Fruit fly (Drosophila melanogaster): ENCODE data around the gene CG43246.

DNA sequence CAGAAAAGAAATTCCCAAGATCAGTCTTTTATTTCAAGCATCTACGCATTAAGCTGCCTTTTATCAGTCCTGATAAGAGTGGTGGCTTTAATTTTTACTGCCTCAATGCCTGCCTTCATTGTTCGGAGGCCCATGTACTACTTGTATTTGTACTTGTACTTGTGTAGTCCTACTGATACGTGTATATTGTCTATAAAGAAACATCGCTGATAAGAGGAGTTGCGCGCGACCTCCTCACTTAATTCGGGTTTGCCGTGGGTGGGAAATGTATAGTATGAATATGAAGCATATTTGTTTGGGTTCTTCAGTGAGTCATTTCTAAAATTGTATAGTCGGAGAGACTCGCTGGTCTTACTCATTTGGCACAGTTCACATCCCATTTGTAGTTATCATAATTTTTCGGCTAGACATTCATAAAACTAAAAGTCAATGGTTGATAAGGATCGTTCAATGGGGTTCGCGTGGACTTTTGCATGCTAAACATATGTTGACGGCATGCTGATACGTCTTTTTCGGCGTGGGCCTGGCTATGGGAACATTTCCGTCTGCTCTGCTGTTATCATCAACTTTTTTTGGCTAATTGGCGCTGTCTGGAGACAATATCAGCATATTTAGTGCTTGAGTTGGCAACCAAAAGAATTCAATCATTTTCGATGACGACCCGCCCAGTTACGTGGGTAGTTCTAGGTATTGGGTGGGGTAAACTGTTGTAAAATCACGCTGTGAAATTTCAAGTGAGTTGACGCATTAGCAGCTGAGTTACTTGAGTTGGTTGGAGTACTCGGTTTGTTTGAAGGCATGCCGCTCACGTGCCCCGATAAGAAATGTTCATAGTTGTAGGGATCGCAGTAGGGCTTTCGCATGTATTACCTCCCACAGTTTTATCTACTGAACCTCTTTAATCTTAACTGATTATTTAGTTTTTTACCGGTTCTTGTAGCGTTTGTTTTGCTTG is 11.7 kb downstream of the CG43246 start:
- TF ChIP-seq BtbVII (GFP tag; optimal IDR thresholded peaks at IDR 0.05) (no peak), Bteb2 (GFP tag; optimal IDR thresholded peaks at IDR 0.05) (no peak)
